Worm (Caenorhabditis elegans) whole organism, young adult: ENCODE measurements around the gene clec-172.

Experiments used
- B0035.1 ChIP-seq: sonication (generic microtip); optimal IDR thresholded peaks from 2 replicates; lab custom pipeline; 2016; ENCODE audit warnings: missing genetic modification characterization, mild to moderate bottlenecking, missing compliant biosample characterization, missing genotype, missing genetic modification reagents
- B0336.3 ChIP-seq: fragments of 200-800 bp; sonication (Bioruptor generic); IDR thresholded peaks from 2 replicates; pipeline ENCODE4 v1.3.6; 2022; ENCODE audit warnings: missing genetic modification characterization, missing compliant biosample characterization
- D2030.7 ChIP-seq: fragments of 200-800 bp; sonication (Bioruptor generic); IDR thresholded peaks from 2 replicates; pipeline ENCODE4 v1.3.6; 2022; ENCODE audit warnings: missing genetic modification reagents, missing genetic modification characterization, missing compliant biosample characterization
- F33H1.4 ChIP-seq: fragments of 200-800 bp; sonication (Bioruptor generic); IDR thresholded peaks from 2 replicates; pipeline ENCODE4 v1.3.6; 2022; ENCODE audit warnings: missing genetic modification reagents, missing genetic modification characterization, missing compliant biosample characterization
- F52B5.7 ChIP-seq: sonication (generic microtip); optimal IDR thresholded peaks from 2 replicates; lab custom pipeline; 2016; ENCODE audit warnings: mild to moderate bottlenecking, missing genetic modification characterization, missing compliant biosample characterization
- Y53G8AR.9 ChIP-seq: fragments of 200-800 bp; sonication (Bioruptor generic); conservative IDR thresholded peaks from 2 replicates; pipeline ENCODE4 v1.3.6; 2022; ENCODE audit warnings: missing genetic modification reagents, missing genetic modification characterization, missing compliant biosample characterization
- Y67H2A.10 ChIP-seq: fragments of 200-800 bp; sonication (Bioruptor generic); conservative IDR thresholded peaks from 2 replicates; pipeline ENCODE4 v1.3.6; 2022; ENCODE audit warnings: missing genetic modification reagents, missing genetic modification characterization, missing compliant biosample characterization
- ZK185.1 ChIP-seq: sonication (generic microtip); optimal IDR thresholded peaks from 2 replicates; lab custom pipeline; 2016; ENCODE audit warnings: mild to moderate bottlenecking, missing genetic modification characterization, missing compliant biosample characterization; ENCODE audit not compliant: poor library complexity, severe bottlenecking
- athp-1 ChIP-seq: sonication (generic microtip); optimal IDR thresholded peaks from 2 replicates; lab custom pipeline; 2017; ENCODE audit warnings: mild to moderate bottlenecking, missing genetic modification characterization, missing compliant biosample characterization
- attf-5 ChIP-seq: fragments of 200-800 bp; sonication (Bioruptor generic); optimal IDR thresholded peaks from 2 replicates; lab custom pipeline; 2018; ENCODE audit warnings: mild to moderate bottlenecking, missing genetic modification characterization, missing compliant biosample characterization
- cebp-1 ChIP-seq, 2 experiments: fragments of 200-800 bp in 1 of 2; sonication (Bioruptor generic) in 1 of 2; sonication (generic microtip) in 1 of 2; IDR thresholded peaks in 1 of 2; optimal IDR thresholded peaks in 1 of 2; 2 replicates each; pipeline versions ENCODE4 v1.3.6 to Lab custom; 2017 to 2022; ENCODE audit warnings: missing compliant biosample characterization in 2 of 2, missing genetic modification characterization in 2 of 2, mild to moderate bottlenecking in 1 of 2, missing genetic modification reagents in 1 of 2, moderate library complexity in 1 of 2
- dox-1 ChIP-seq: fragments of 200-800 bp; sonication (Bioruptor generic); IDR thresholded peaks from 2 replicates; pipeline ENCODE4 v1.3.6; 2022; ENCODE audit warnings: missing genetic modification reagents, missing genetic modification characterization, missing compliant biosample characterization
- efl-1 ChIP-seq: fragments of 150-350 bp; optimal IDR thresholded peaks from 2 replicates; lab custom pipeline; 2014; ENCODE audit warnings: missing biosample characterization, missing genetic modification reagents, missing genetic modification characterization
- egl-18 ChIP-seq: fragments of 200-800 bp; sonication (Bioruptor generic); IDR thresholded peaks from 2 replicates; pipeline ENCODE4 v1.3.6; 2022; ENCODE audit warnings: missing genetic modification reagents, missing genetic modification characterization, missing compliant biosample characterization
- let-607 ChIP-seq, 2 experiments: fragments of 200-800 bp in 1 of 2; sonication (Bioruptor generic) in 1 of 2; sonication (generic microtip) in 1 of 2; optimal IDR thresholded peaks; 2 replicates each; lab custom pipeline; 2016 to 2018; ENCODE audit warnings: mild to moderate bottlenecking in 2 of 2, missing compliant biosample characterization in 2 of 2, missing genetic modification characterization in 2 of 2, moderate library complexity in 2 of 2, missing genotype in 1 of 2
- lin-35 ChIP-seq, 3 experiments: fragments of 150-350 bp in 2 of 3; sonication (generic microtip) in 1 of 3; optimal IDR thresholded peaks; 2 replicates each; lab custom pipeline; 2014 to 2018; ENCODE audit warnings: missing biosample characterization in 3 of 3, missing genetic modification characterization in 3 of 3, missing genetic modification reagents in 3 of 3
- lin-40 ChIP-seq: sonication (generic microtip); optimal IDR thresholded peaks from 2 replicates; lab custom pipeline; 2016; ENCODE audit warnings: missing genetic modification characterization, mild to moderate bottlenecking, missing compliant biosample characterization, missing genotype, missing genetic modification reagents
- lin-54 ChIP-seq: fragments of 200-800 bp; sonication (Bioruptor generic); optimal IDR thresholded peaks from 2 replicates; lab custom pipeline; 2018; ENCODE audit warnings: mild to moderate bottlenecking, missing genetic modification characterization, missing compliant biosample characterization
- lsl-1 ChIP-seq: fragments of 200-800 bp; sonication (Bioruptor generic); optimal IDR thresholded peaks from 2 replicates; lab custom pipeline; 2018; ENCODE audit warnings: mild to moderate bottlenecking, missing genetic modification characterization, moderate library complexity, missing compliant biosample characterization
- madf-6 ChIP-seq: fragments of 200-800 bp; sonication (Bioruptor generic); IDR thresholded peaks from 2 replicates; pipeline ENCODE4 v1.3.6; 2022; ENCODE audit warnings: missing genetic modification reagents, missing genetic modification characterization, missing compliant biosample characterization
- madf-8 ChIP-seq: fragments of 200-800 bp; sonication (Bioruptor generic); conservative IDR thresholded peaks from 2 replicates; pipeline ENCODE4 v1.3.6; 2022; ENCODE audit warnings: missing genetic modification reagents, missing genetic modification characterization, missing compliant biosample characterization
- mcd-1 ChIP-seq: fragments of 200-800 bp; sonication (Bioruptor generic); IDR thresholded peaks from 2 replicates; pipeline ENCODE4 v1.3.6; 2022; ENCODE audit warnings: missing genetic modification reagents, missing genetic modification characterization, missing compliant biosample characterization
- mel-28 ChIP-seq: sonication (generic microtip); optimal IDR thresholded peaks from 2 replicates; lab custom pipeline; 2016; ENCODE audit warnings: borderline replicate concordance, mild to moderate bottlenecking, missing genetic modification characterization, missing compliant biosample characterization
- mxl-1 ChIP-seq: sonication (generic microtip); optimal IDR thresholded peaks from 2 replicates; lab custom pipeline; 2016; ENCODE audit warnings: missing genetic modification characterization, missing compliant biosample characterization
- nfyb-1 ChIP-seq: fragments of 200-800 bp; sonication (Bioruptor generic); IDR thresholded peaks from 2 replicates; pipeline ENCODE4 v1.3.6; 2022; ENCODE audit warnings: missing genetic modification reagents, missing genetic modification characterization, missing compliant biosample characterization
- nhr-179 ChIP-seq: sonication (generic microtip); optimal IDR thresholded peaks from 2 replicates; lab custom pipeline; 2016; ENCODE audit warnings: mild to moderate bottlenecking, missing genetic modification characterization, missing compliant biosample characterization
- nhr-80 ChIP-seq: sonication (generic microtip); optimal IDR thresholded peaks from 2 replicates; lab custom pipeline; 2016; ENCODE audit warnings: missing genetic modification characterization, missing compliant biosample characterization
- pbrm-1 ChIP-seq: fragments of 200-800 bp; sonication (Bioruptor generic); IDR thresholded peaks from 2 replicates; pipeline ENCODE4 v1.3.6; 2022; ENCODE audit warnings: missing genetic modification reagents, missing genetic modification characterization, missing compliant biosample characterization
- rcor-1 ChIP-seq: fragments of 200-800 bp; sonication (Bioruptor generic); IDR thresholded peaks from 2 replicates; pipeline ENCODE4 v1.3.6; 2022; ENCODE audit warnings: missing genetic modification reagents, missing genetic modification characterization, missing compliant biosample characterization
- repo-1 ChIP-seq: sonication (generic microtip); optimal IDR thresholded peaks from 2 replicates; lab custom pipeline; 2017; ENCODE audit warnings: mild to moderate bottlenecking, missing genetic modification characterization, missing compliant biosample characterization
- rpc-1 ChIP-seq, 2 experiments: fragments of 150-350 bp in 1 of 2; sonication (generic microtip) in 1 of 2; optimal IDR thresholded peaks; 2 replicates each; lab custom pipeline; 2014 to 2018; ENCODE audit warnings: missing biosample characterization in 1 of 2, missing genetic modification characterization in 1 of 2, missing genetic modification reagents in 1 of 2, missing genotype in 1 of 2
- snpc-3.4 ChIP-seq: sonication (generic microtip); optimal IDR thresholded peaks from 2 replicates; lab custom pipeline; 2017; ENCODE audit warnings: missing genetic modification characterization, mild to moderate bottlenecking, missing compliant biosample characterization, antibody characterized with exemption, moderate library complexity, missing genotype, missing genetic modification reagents
- snpc-4 ChIP-seq, 5 experiments: fragments of 150-350 bp in 1 of 5; sonication (generic microtip) in 4 of 5; optimal IDR thresholded peaks; 2 replicates each; lab custom pipeline; 2014 to 2018; ENCODE audit warnings: missing genetic modification characterization in 5 of 5, missing biosample characterization in 3 of 5, antibody characterized with exemption in 2 of 5, mild to moderate bottlenecking in 2 of 5, missing compliant biosample characterization in 2 of 5, missing genotype in 2 of 5, moderate library complexity in 2 of 5, missing genetic modification reagents in 1 of 5
- xnd-1 ChIP-seq: sonication (generic microtip); optimal IDR thresholded peaks from 2 replicates; lab custom pipeline; 2016; ENCODE audit warnings: missing genotype, missing genetic modification reagents, missing genetic modification characterization, missing compliant biosample characterization
- ztf-18 ChIP-seq: sonication (generic microtip); optimal IDR thresholded peaks from 2 replicates; lab custom pipeline; 2016; ENCODE audit warnings: missing genotype, mild to moderate bottlenecking, missing genetic modification characterization, missing compliant biosample characterization

clec-172 gene

ce11 chrIV:1496679-1497033 is 19.8 kb downstream of the clec-172 start:
- TF ChIP-seq mel-28 (tag; lab: Kevin White, UChicago) (no peak), athp-1 (tag; lab: Kevin White, UChicago) (peak; percentile 77), xnd-1 (tag; lab: Kevin White, UChicago) (peak; percentile 67), madf-6 (peak; percentile 75), D2030.7 (GFP tag; lab: Robert Waterston, UW) (no peak), madf-8 (GFP tag; lab: Robert Waterston, UW) (peak; percentile 20; the same call in 1 of the 2 replicates), snpc-3.4 (tag; lab: Kevin White, UChicago) (peak; percentile 19), F33H1.4 (peak; percentile 44; the same call in 1 of the 2 replicates), lsl-1 (GFP tag; lab: Kevin White, UChicago) (peak; percentile 82), Y67H2A.10 (GFP tag; lab: Robert Waterston, UW) (no peak)

ce11 chrIV:1496017-1496678 is 20.3 kb downstream of the clec-172 start, which contains the start of gene npp-20:
TSS of gene npp-20 (minus strand) at chrIV:1496022.
- TF ChIP-seq madf-6, result peak; percentile 65
- TF ChIP-seq snpc-4 (GFP tag; optimal IDR thresholded peaks at IDR 0.05; lab: Kevin White, UChicago), result no peak
- peak in 3 of 4 experiments; percentile 19 to 44 (median 34) for TF ChIP-seq snpc-4 (tag; optimal IDR thresholded peaks at IDR 0.05; lab: Kevin White, UChicago)
- TF ChIP-seq madf-8 (GFP tag; lab: Robert Waterston, UW), result peak; percentile 16; the same call in 1 of the 2 replicates
- no peak for TF ChIP-seq mxl-1
- no peak for TF ChIP-seq efl-1 (GFP tag; lab: Kevin White, UChicago)
- TF ChIP-seq B0035.1, result no peak
- no peak for TF ChIP-seq rpc-1 (optimal IDR thresholded peaks at IDR 0.05; lab: Kevin White, UChicago)
- TF ChIP-seq rpc-1 (tag; optimal IDR thresholded peaks at IDR 0.05; lab: Kevin White, UChicago), result no peak
- TF ChIP-seq attf-5 (GFP tag; lab: Kevin White, UChicago), result peak; percentile 0
- TF ChIP-seq cebp-1 (GFP tag; IDR thresholded peaks at IDR 0.05; lab: Robert Waterston, UW), result no peak
- TF ChIP-seq cebp-1 (tag; optimal IDR thresholded peaks at IDR 0.05; lab: Kevin White, UChicago), result peak; percentile 52
- TF ChIP-seq mcd-1 (GFP tag; lab: Robert Waterston, UW), result peak; percentile 76
- TF ChIP-seq let-607 (tag; optimal IDR thresholded peaks at IDR 0.05; lab: Kevin White, UChicago), result peak; percentile 8 to 15
- TF ChIP-seq rcor-1 (GFP tag; lab: Robert Waterston, UW), result peak; percentile 50; the same call in 1 of the 2 replicates
- TF ChIP-seq ZK185.1 (tag; lab: Kevin White, UChicago), result peak; percentile 51
- TF ChIP-seq F52B5.7, result no peak
- peak in 1 of 3 experiments; percentile 67 for TF ChIP-seq lin-35 (GFP tag; optimal IDR thresholded peaks at IDR 0.05; lab: Kevin White, UChicago)
- TF ChIP-seq dox-1 (GFP tag; lab: Robert Waterston, UW), result 0 out of 2 replicates have a peak, but pooled peaks have one; percentile 32
- TF ChIP-seq B0336.3 (GFP tag; lab: Robert Waterston, UW), result peak; percentile 49
- no peak for TF ChIP-seq nhr-179 (tag; lab: Kevin White, UChicago)
- TF ChIP-seq lin-40 (tag; lab: Kevin White, UChicago), result peak; percentile 79
- peak; percentile 26 for TF ChIP-seq nhr-80 (tag; lab: Kevin White, UChicago)
- peak; percentile 47 for TF ChIP-seq lin-54
- no peak for TF ChIP-seq egl-18
- TF ChIP-seq nfyb-1 (GFP tag; lab: Robert Waterston, UW), result peak; percentile 59; the same call in 1 of the 2 replicates
- TF ChIP-seq ztf-18 (tag; lab: Kevin White, UChicago), result peak; percentile 95
- TF ChIP-seq pbrm-1 (GFP tag; lab: Robert Waterston, UW), result peak; percentile 48; the same call in 1 of the 2 replicates
- TF ChIP-seq Y53G8AR.9, result peak; percentile 42
- TF ChIP-seq lsl-1 (GFP tag; lab: Kevin White, UChicago), result peak; percentile 29
- no peak for TF ChIP-seq repo-1 (tag; lab: Kevin White, UChicago)
- TF ChIP-seq F33H1.4, result peak; percentile 54
- TF ChIP-seq xnd-1 (tag; lab: Kevin White, UChicago), result peak; percentile 60
- TF ChIP-seq, all 124 proteins: peak for 22
